Worm (Caenorhabditis elegans) whole organism, early embryonic: Measurements from ENCODE around the gene acs-4.

ENCODE experiments used
- aly-1 ChIP-seq: sonication (generic microtip); optimal IDR thresholded peaks from 2 replicates; lab custom pipeline; 2016; ENCODE audit warnings: missing genetic modification characterization, missing compliant biosample characterization
- ceh-13 ChIP-seq: fragments of 200-800 bp; sonication (Bioruptor generic); optimal IDR thresholded peaks from 2 replicates; lab custom pipeline; 2018; ENCODE audit warnings: mild to moderate bottlenecking, missing genetic modification characterization, missing compliant biosample characterization
- ets-7 ChIP-seq: sonication (generic microtip); optimal IDR thresholded peaks from 2 replicates; lab custom pipeline; 2016; ENCODE audit warnings: missing genotype, missing genetic modification characterization, missing compliant biosample characterization
- hmbx-1 ChIP-seq: sonication (generic microtip); optimal IDR thresholded peaks from 2 replicates; lab custom pipeline; 2016; ENCODE audit warnings: mild to moderate bottlenecking, missing genetic modification characterization, missing compliant biosample characterization
- scrt-1 ChIP-seq: fragments of 200-800 bp; sonication (Bioruptor generic); IDR thresholded peaks from 2 replicates; pipeline ENCODE4 v1.3.6; 2022; ENCODE audit warnings: missing genetic modification characterization, missing compliant biosample characterization
- tra-4 ChIP-seq: sonication (generic microtip); optimal IDR thresholded peaks from 2 replicates; lab custom pipeline; 2017; ENCODE audit warnings: missing genetic modification characterization, missing compliant biosample characterization

DNA sequence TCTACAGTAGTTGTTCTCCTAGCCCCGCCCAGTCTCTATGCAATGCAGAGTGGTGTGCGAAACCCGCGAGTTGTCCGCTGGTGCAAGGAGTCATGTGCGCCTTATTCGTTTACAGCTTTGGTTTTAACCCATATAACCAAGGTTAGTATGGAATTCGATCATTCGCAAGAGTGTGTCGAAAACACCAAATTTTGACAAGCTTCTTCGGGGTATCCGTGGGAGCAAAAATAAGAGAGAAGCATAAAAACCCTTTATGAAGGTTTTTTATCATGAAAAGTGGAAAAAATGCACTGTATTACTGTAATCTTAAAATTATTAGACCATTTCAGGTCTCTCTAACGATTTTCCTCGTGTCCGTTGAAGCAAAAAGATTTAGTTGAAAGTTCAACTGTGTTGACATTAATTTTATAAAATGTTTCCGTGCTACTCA is 25.5 kb upstream of the acs-4 start:
- TF ChIP-seq scrt-1, result no peak
- TF ChIP-seq aly-1 (tag; lab: Kevin White, UChicago), result no peak
- TF ChIP-seq hmbx-1 (tag; lab: Kevin White, UChicago), result no peak
- TF ChIP-seq ets-7, result no peak
- TF ChIP-seq ceh-13 (GFP tag; lab: Kevin White, UChicago), result no peak
- no peak for TF ChIP-seq tra-4 (tag; lab: Kevin White, UChicago)
